Worm (Caenorhabditis elegans) whole organism, young adult: ENCODE results near the gene snrp-3.

Experiments
- B0019.2 ChIP-seq: fragments of 200-800 bp; sonication (Bioruptor generic); conservative IDR thresholded peaks from 2 replicates; pipeline ENCODE4 v1.3.6; 2022; ENCODE audit warnings: missing genetic modification reagents, missing genetic modification characterization, missing compliant biosample characterization
- B0035.1 ChIP-seq: sonication (generic microtip); optimal IDR thresholded peaks from 2 replicates; lab custom pipeline; 2016; ENCODE audit warnings: missing genetic modification characterization, mild to moderate bottlenecking, missing compliant biosample characterization, missing genotype, missing genetic modification reagents
- C06A6.2 ChIP-seq: fragments of 200-800 bp; sonication (Bioruptor generic); conservative IDR thresholded peaks from 2 replicates; pipeline ENCODE4 v1.3.6; 2022; ENCODE audit warnings: missing genetic modification characterization, missing compliant biosample characterization
- C17E4.6 ChIP-seq: fragments of 200-800 bp; sonication (Bioruptor generic); IDR thresholded peaks from 2 replicates; pipeline ENCODE4 v1.3.6; 2022; ENCODE audit warnings: missing genetic modification reagents, missing genetic modification characterization, missing compliant biosample characterization
- F10E7.11 ChIP-seq: sonication (generic microtip); optimal IDR thresholded peaks from 2 replicates; lab custom pipeline; 2017; ENCODE audit warnings: mild to moderate bottlenecking, missing genetic modification characterization, moderate library complexity, missing compliant biosample characterization
- F22D6.2 ChIP-seq: sonication (generic microtip); optimal IDR thresholded peaks from 2 replicates; lab custom pipeline; 2016; ENCODE audit warnings: mild to moderate bottlenecking, missing genetic modification characterization, missing compliant biosample characterization
- F52B5.7 ChIP-seq: sonication (generic microtip); optimal IDR thresholded peaks from 2 replicates; lab custom pipeline; 2016; ENCODE audit warnings: mild to moderate bottlenecking, missing genetic modification characterization, missing compliant biosample characterization
- K12H6.12 ChIP-seq: fragments of 200-800 bp; sonication (Bioruptor generic); optimal IDR thresholded peaks from 2 replicates; lab custom pipeline; 2018; ENCODE audit warnings: mild to moderate bottlenecking, missing genetic modification characterization, missing compliant biosample characterization
- Y53F4B.3 ChIP-seq: fragments of 200-800 bp; sonication (Bioruptor generic); IDR thresholded peaks from 2 replicates; pipeline ENCODE4 v1.3.6; 2022; ENCODE audit warnings: missing genetic modification reagents, missing genetic modification characterization, missing compliant biosample characterization
- Y53G8AR.9 ChIP-seq: fragments of 200-800 bp; sonication (Bioruptor generic); conservative IDR thresholded peaks from 2 replicates; pipeline ENCODE4 v1.3.6; 2022; ENCODE audit warnings: missing genetic modification reagents, missing genetic modification characterization, missing compliant biosample characterization
- Y79H2A.3 ChIP-seq: fragments of 200-800 bp; sonication (Bioruptor generic); conservative IDR thresholded peaks from 2 replicates; pipeline ENCODE4 v1.3.6; 2022; ENCODE audit warnings: missing genetic modification reagents, missing genetic modification characterization, missing compliant biosample characterization
- Y95B8A.8 ChIP-seq: fragments of 200-800 bp; sonication (Bioruptor generic); IDR thresholded peaks from 2 replicates; pipeline ENCODE4 v1.3.6; 2022; ENCODE audit warnings: missing genetic modification reagents, missing genetic modification characterization, missing compliant biosample characterization
- atf-7 ChIP-seq: sonication (generic microtip); optimal IDR thresholded peaks from 2 replicates; lab custom pipeline; 2017; ENCODE audit warnings: mild to moderate bottlenecking, missing genetic modification characterization, missing compliant biosample characterization
- athp-1 ChIP-seq: sonication (generic microtip); optimal IDR thresholded peaks from 2 replicates; lab custom pipeline; 2017; ENCODE audit warnings: mild to moderate bottlenecking, missing genetic modification characterization, missing compliant biosample characterization
- attf-3 ChIP-seq: fragments of 200-800 bp; sonication (Bioruptor generic); conservative IDR thresholded peaks from 2 replicates; pipeline ENCODE4 v1.3.6; 2022; ENCODE audit warnings: missing genetic modification reagents, missing genetic modification characterization, missing compliant biosample characterization
- attf-5 ChIP-seq: fragments of 200-800 bp; sonication (Bioruptor generic); optimal IDR thresholded peaks from 2 replicates; lab custom pipeline; 2018; ENCODE audit warnings: mild to moderate bottlenecking, missing genetic modification characterization, missing compliant biosample characterization
- attf-6 ChIP-seq: fragments of 200-800 bp; sonication (Bioruptor generic); IDR thresholded peaks from 2 replicates; pipeline ENCODE4 v1.3.6; 2022; ENCODE audit warnings: missing genetic modification reagents, missing genetic modification characterization, missing compliant biosample characterization
- bed-1 ChIP-seq: fragments of 200-800 bp; sonication (Bioruptor generic); IDR thresholded peaks from 2 replicates; pipeline ENCODE4 v1.3.6; 2022; ENCODE audit warnings: missing genetic modification reagents, missing genetic modification characterization, missing compliant biosample characterization
- bed-2 ChIP-seq: fragments of 200-800 bp; sonication (Bioruptor generic); IDR thresholded peaks from 2 replicates; pipeline ENCODE4 v1.3.6; 2022; ENCODE audit warnings: missing genetic modification reagents, missing genetic modification characterization, missing compliant biosample characterization
- ccch-3 ChIP-seq: fragments of 200-800 bp; sonication (Bioruptor generic); optimal IDR thresholded peaks from 2 replicates; lab custom pipeline; 2018; ENCODE audit warnings: mild to moderate bottlenecking, missing genetic modification characterization, missing compliant biosample characterization
- ceh-100 ChIP-seq: fragments of 200-800 bp; sonication (Bioruptor generic); IDR thresholded peaks from 2 replicates; pipeline ENCODE4 v1.3.6; 2022; ENCODE audit warnings: missing genetic modification reagents, missing genetic modification characterization, missing compliant biosample characterization
- ceh-40 ChIP-seq: fragments of 200-800 bp; sonication (Bioruptor generic); IDR thresholded peaks from 2 replicates; pipeline ENCODE4 v1.3.6; 2022; ENCODE audit warnings: missing genetic modification characterization, missing compliant biosample characterization
- ceh-58 ChIP-seq: fragments of 200-800 bp; sonication (Bioruptor generic); IDR thresholded peaks from 2 replicates; pipeline ENCODE4 v1.3.6; 2022; ENCODE audit warnings: missing genetic modification characterization, missing compliant biosample characterization
- egl-44 ChIP-seq: fragments of 200-800 bp; sonication (Bioruptor generic); IDR thresholded peaks from 2 replicates; pipeline ENCODE4 v1.3.6; 2022; ENCODE audit warnings: missing genetic modification reagents, missing genetic modification characterization, missing compliant biosample characterization
- hlh-26 ChIP-seq: fragments of 200-800 bp; sonication (Bioruptor generic); conservative IDR thresholded peaks from 2 replicates; pipeline ENCODE4 v1.3.6; 2022; ENCODE audit warnings: missing genetic modification reagents, missing genetic modification characterization, missing compliant biosample characterization
- hmg-1.2 ChIP-seq: fragments of 200-800 bp; sonication (Bioruptor generic); IDR thresholded peaks from 2 replicates; pipeline ENCODE4 v1.3.6; 2022; ENCODE audit warnings: missing genetic modification reagents, missing genetic modification characterization, missing compliant biosample characterization
- hmg-20 ChIP-seq: fragments of 200-800 bp; sonication (Bioruptor generic); IDR thresholded peaks from 2 replicates; pipeline ENCODE4 v1.3.6; 2022; ENCODE audit warnings: missing genetic modification reagents, missing genetic modification characterization, missing compliant biosample characterization
- hrde-1 ChIP-seq: sonication (generic microtip); optimal IDR thresholded peaks from 2 replicates; lab custom pipeline; 2016; ENCODE audit warnings: missing genetic modification characterization, mild to moderate bottlenecking, missing compliant biosample characterization, moderate library complexity, missing genotype, missing genetic modification reagents, borderline replicate concordance
- hsf-1 ChIP-seq: fragments of 200-800 bp; sonication (Bioruptor generic); IDR thresholded peaks from 2 replicates; pipeline ENCODE4 v1.3.6; 2022; ENCODE audit warnings: missing genetic modification reagents, missing genetic modification characterization, missing compliant biosample characterization
- lin-26 ChIP-seq: fragments of 200-800 bp; sonication (Bioruptor generic); IDR thresholded peaks from 2 replicates; pipeline ENCODE4 v1.3.6; 2022; ENCODE audit warnings: missing genetic modification reagents, missing genetic modification characterization, missing compliant biosample characterization
- lin-35 ChIP-seq, 3 experiments: fragments of 150-350 bp in 2 of 3; sonication (generic microtip) in 1 of 3; optimal IDR thresholded peaks; 2 replicates each; lab custom pipeline; 2014 to 2018; ENCODE audit warnings: missing biosample characterization in 3 of 3, missing genetic modification characterization in 3 of 3, missing genetic modification reagents in 3 of 3
- lsl-1 ChIP-seq: fragments of 200-800 bp; sonication (Bioruptor generic); optimal IDR thresholded peaks from 2 replicates; lab custom pipeline; 2018; ENCODE audit warnings: mild to moderate bottlenecking, missing genetic modification characterization, moderate library complexity, missing compliant biosample characterization
- lsy-27 ChIP-seq: sonication (generic microtip); optimal IDR thresholded peaks from 2 replicates; lab custom pipeline; 2017; ENCODE audit warnings: missing genetic modification characterization, mild to moderate bottlenecking, missing compliant biosample characterization, antibody characterized with exemption, missing genotype, borderline replicate concordance; ENCODE audit not compliant: insufficient read depth
- madf-3 ChIP-seq: fragments of 200-800 bp; sonication (Bioruptor generic); IDR thresholded peaks from 2 replicates; pipeline ENCODE4 v1.3.6; 2022; ENCODE audit warnings: missing genetic modification reagents, missing genetic modification characterization, missing compliant biosample characterization
- mcd-1 ChIP-seq: fragments of 200-800 bp; sonication (Bioruptor generic); IDR thresholded peaks from 2 replicates; pipeline ENCODE4 v1.3.6; 2022; ENCODE audit warnings: missing genetic modification reagents, missing genetic modification characterization, missing compliant biosample characterization
- mxl-1 ChIP-seq: sonication (generic microtip); optimal IDR thresholded peaks from 2 replicates; lab custom pipeline; 2016; ENCODE audit warnings: missing genetic modification characterization, missing compliant biosample characterization
- nfya-1 ChIP-seq: sonication (generic microtip); optimal IDR thresholded peaks from 2 replicates; lab custom pipeline; 2017; ENCODE audit warnings: antibody characterized with exemption, missing compliant biosample characterization, missing genetic modification characterization, borderline replicate concordance; ENCODE audit not compliant: insufficient read depth
- nfya-2 ChIP-seq: fragments of 200-800 bp; sonication (Bioruptor generic); IDR thresholded peaks from 2 replicates; pipeline ENCODE4 v1.3.6; 2022; ENCODE audit warnings: missing genetic modification reagents, missing genetic modification characterization, missing compliant biosample characterization
- nfyb-1 ChIP-seq: fragments of 200-800 bp; sonication (Bioruptor generic); IDR thresholded peaks from 2 replicates; pipeline ENCODE4 v1.3.6; 2022; ENCODE audit warnings: missing genetic modification reagents, missing genetic modification characterization, missing compliant biosample characterization
- nhr-27 ChIP-seq: fragments of 200-800 bp; sonication (Bioruptor generic); optimal IDR thresholded peaks from 2 replicates; lab custom pipeline; 2018; ENCODE audit warnings: mild to moderate bottlenecking, missing genetic modification characterization, moderate library complexity, missing compliant biosample characterization
- pbrm-1 ChIP-seq: fragments of 200-800 bp; sonication (Bioruptor generic); IDR thresholded peaks from 2 replicates; pipeline ENCODE4 v1.3.6; 2022; ENCODE audit warnings: missing genetic modification reagents, missing genetic modification characterization, missing compliant biosample characterization
- rpc-1 ChIP-seq, 2 experiments: fragments of 150-350 bp in 1 of 2; sonication (generic microtip) in 1 of 2; optimal IDR thresholded peaks; 2 replicates each; lab custom pipeline; 2014 to 2018; ENCODE audit warnings: missing biosample characterization in 1 of 2, missing genetic modification characterization in 1 of 2, missing genetic modification reagents in 1 of 2, missing genotype in 1 of 2
- sea-2 ChIP-seq: fragments of 200-800 bp; sonication (Bioruptor generic); IDR thresholded peaks from 2 replicates; pipeline ENCODE4 v1.3.6; 2022; ENCODE audit warnings: missing genetic modification characterization, missing compliant biosample characterization
- sptf-2 ChIP-seq: fragments of 200-800 bp; sonication (Bioruptor generic); optimal IDR thresholded peaks from 2 replicates; lab custom pipeline; 2018; ENCODE audit warnings: mild to moderate bottlenecking, missing genetic modification characterization, missing compliant biosample characterization
- tbp1 ChIP-seq: fragments of 200-800 bp; sonication (Bioruptor generic); optimal IDR thresholded peaks from 2 replicates; lab custom pipeline; 2018; ENCODE audit warnings: mild to moderate bottlenecking, missing genetic modification characterization, missing compliant biosample characterization
- xnd-1 ChIP-seq: sonication (generic microtip); optimal IDR thresholded peaks from 2 replicates; lab custom pipeline; 2016; ENCODE audit warnings: missing genotype, missing genetic modification reagents, missing genetic modification characterization, missing compliant biosample characterization
- ztf-6 ChIP-seq: fragments of 200-800 bp; sonication (Bioruptor generic); IDR thresholded peaks from 2 replicates; pipeline ENCODE4 v1.3.6; 2022; ENCODE audit warnings: missing genetic modification reagents, missing genetic modification characterization, missing compliant biosample characterization

snrp-3 gene

DNA sequence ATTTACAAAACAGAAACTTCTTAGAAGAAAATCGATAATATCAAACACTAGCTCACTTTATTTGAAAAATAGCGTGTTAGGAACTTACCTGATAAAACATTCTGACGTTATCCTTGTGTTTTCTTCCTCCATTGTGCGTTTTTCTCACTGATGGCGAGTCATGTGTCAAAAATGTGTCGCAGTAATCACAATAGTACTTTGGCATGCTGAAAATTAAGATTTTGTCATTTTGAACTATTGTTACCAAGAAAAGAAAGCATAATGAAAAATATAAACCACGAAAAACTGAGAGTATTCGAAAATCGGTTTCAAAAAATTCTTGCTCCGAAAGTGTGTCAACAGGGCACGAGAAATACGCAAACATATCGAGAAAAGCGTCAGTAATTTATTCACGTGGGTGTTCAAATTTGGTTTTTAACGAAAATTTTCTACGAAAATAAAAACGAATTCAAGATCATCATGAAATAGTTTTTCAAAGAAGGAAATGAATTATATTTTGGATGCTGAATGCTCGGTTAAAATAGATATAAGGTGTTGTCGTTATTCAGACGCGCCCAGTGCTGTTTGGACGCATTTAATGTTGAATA, at the start of gene snrp-3 (continued):
- TF ChIP-seq bed-2 (no peak), lsl-1 (GFP tag; lab: Kevin White, UChicago) (peak; percentile 63), Y95B8A.8 (no peak), Y53G8AR.9 (GFP tag; lab: Robert Waterston, UW) (peak; percentile 89; the same call in 1 of the 2 replicates), attf-3 (GFP tag; lab: Robert Waterston, UW) (peak; percentile 59; the same call in 1 of the 2 replicates), Y53F4B.3 (GFP tag; lab: Robert Waterston, UW) (no peak), lin-35 (GFP tag; optimal IDR thresholded peaks at IDR 0.05; lab: Kevin White, UChicago) (peak; percentile 49 to 94 (median 60)), ztf-6 (GFP tag; lab: Robert Waterston, UW) (no peak), pbrm-1 (GFP tag; lab: Robert Waterston, UW) (peak; percentile 43; the same call in 1 of the 2 replicates), attf-5 (peak; percentile 79), hrde-1 (tag; lab: Kevin White, UChicago) (no peak), hmg-20 (GFP tag; lab: Robert Waterston, UW) (peak; percentile 73), nfyb-1 (peak; percentile 73), F52B5.7 (tag; lab: Kevin White, UChicago) (no peak), ceh-100 (GFP tag; lab: Robert Waterston, UW) (no peak), B0035.1 (no peak), athp-1 (no peak), hsf-1 (GFP tag; lab: Robert Waterston, UW) (peak; percentile 32; the same call in 1 of the 2 replicates), attf-6 (GFP tag; lab: Robert Waterston, UW) (no peak), K12H6.12 (tag; lab: Kevin White, UChicago) (no peak), mcd-1 (GFP tag; lab: Robert Waterston, UW) (peak; percentile 76), ceh-40 (GFP tag; lab: Robert Waterston, UW) (no peak), sea-2 (GFP tag; lab: Robert Waterston, UW) (no peak), hmg-1.2 (GFP tag; lab: Robert Waterston, UW) (peak; percentile 37; the same call in 1 of the 2 replicates), xnd-1 (tag; lab: Kevin White, UChicago) (no peak), bed-1 (GFP tag; lab: Robert Waterston, UW) (no peak), mxl-1 (tag; lab: Kevin White, UChicago) (no peak), tbp1 (peak; percentile 21), F10E7.11 (no peak), nfya-2 (no peak), madf-3 (GFP tag; lab: Robert Waterston, UW) (0 out of 2 replicates have a peak, but pooled peaks have one; percentile 31), C17E4.6 (GFP tag; lab: Robert Waterston, UW) (no peak), ceh-58 (no peak), Y79H2A.3 (GFP tag; lab: Robert Waterston, UW) (0 out of 2 replicates have a peak, but pooled peaks have one; percentile 44), C06A6.2 (GFP tag; lab: Robert Waterston, UW) (0 out of 2 replicates have a peak, but pooled peaks have one; percentile 34), hlh-26 (no peak), sptf-2 (GFP tag; lab: Kevin White, UChicago) (no peak), lsy-27 (no peak), B0019.2 (GFP tag; lab: Robert Waterston, UW) (no peak), nhr-27 (no peak), nfya-1 (tag; lab: Kevin White, UChicago) (no peak), ccch-3 (GFP tag; lab: Kevin White, UChicago) (no peak), egl-44 (GFP tag; lab: Robert Waterston, UW) (no peak), F22D6.2 (tag; lab: Kevin White, UChicago) (no peak), rpc-1 (optimal IDR thresholded peaks at IDR 0.05; lab: Kevin White, UChicago) (no peak), rpc-1 (tag; optimal IDR thresholded peaks at IDR 0.05; lab: Kevin White, UChicago) (no peak), atf-7 (tag; lab: Kevin White, UChicago) (no peak), lin-26 (GFP tag; lab: Robert Waterston, UW) (0 out of 2 replicates have a peak, but pooled peaks have one; percentile 6)
